Worm (Caenorhabditis elegans) whole organism, midembryonic: ENCODE results near the gene tsp-9.

ENCODE experiments used
- flt-1 ChIP-seq: fragments of 200-800 bp; sonication (Bioruptor generic); IDR thresholded peaks from 2 replicates; pipeline ENCODE4 v1.3.6; 2022; ENCODE audit warnings: missing genetic modification characterization, missing compliant biosample characterization
- med-1 ChIP-seq: sonication (generic microtip); optimal IDR thresholded peaks from 2 replicates; lab custom pipeline; 2017; ENCODE audit warnings: missing genetic modification characterization, mild to moderate bottlenecking, missing compliant biosample characterization, antibody characterized with exemption, missing genetic modification reagents; ENCODE audit not compliant: insufficient read depth
- tab-1 ChIP-seq: fragments of 200-800 bp; sonication (Bioruptor generic); IDR thresholded peaks from 2 replicates; pipeline ENCODE4 v1.3.6; 2022; ENCODE audit warnings: missing genetic modification characterization, missing compliant biosample characterization

ce11 chrX:1249738-1250137, 3.9 kb downstream of the tsp-9 start, which contains the start of gene C25G6.4:
- TF ChIP-seq tab-1 (GFP tag; lab: Robert Waterston, UW): no peak
- no peak for TF ChIP-seq med-1
- no peak for TF ChIP-seq flt-1 (GFP tag; lab: Robert Waterston, UW)
